Worm (Caenorhabditis elegans) whole organism, L1 larva: Measurements from ENCODE around the gene elo-6.

Source experiments
- ama-1 ChIP-seq: fragments of 150-350 bp; optimal IDR thresholded peaks from 2 replicates; lab custom pipeline; 2014
- lir-3 ChIP-seq: sonication (generic microtip); optimal IDR thresholded peaks from 2 replicates; lab custom pipeline; 2016; ENCODE audit warnings: mild to moderate bottlenecking, missing genetic modification characterization, moderate library complexity, missing compliant biosample characterization; ENCODE audit not compliant: poor library complexity
- nhr-11 ChIP-seq: fragments of 150-350 bp; optimal IDR thresholded peaks from 2 replicates; lab custom pipeline; 2014; ENCODE audit warnings: missing biosample characterization, missing genetic modification characterization
- pqm-1 ChIP-seq: sonication (generic microtip); optimal IDR thresholded peaks from 3 replicates; lab custom pipeline; 2017; ENCODE audit warnings: missing biosample characterization, missing genetic modification characterization

ce11 chrIV:5393566-5393965 is 5.2 kb upstream of the elo-6 start:
- no peak for TF ChIP-seq pqm-1 (tag; lab: Kevin White, UChicago)
- no peak for TF ChIP-seq lir-3 (tag; lab: Kevin White, UChicago)
- TF ChIP-seq ama-1 (lab: Kevin White, UChicago), result no peak
- no peak for TF ChIP-seq nhr-11 (tag; lab: Kevin White, UChicago)
